Worm (Caenorhabditis elegans): Measurements from ENCODE around the gene T03F6.6.
A peak's percentile ranks its signal among the peaks of the same experiment; 100 is the strongest.

Gene T03F6.6

ce11 chrIII:13377249-13377648 lies 2.8 kb downstream of the T03F6.6 start:
- TF ChIP-seq lin-39 (tag; optimal IDR thresholded peaks at IDR 0.05) (peak; percentile 91), ceh-16 (tag; optimal IDR thresholded peaks at IDR 0.05) (no peak), lin-15B (tag; optimal IDR thresholded peaks at IDR 0.05) (peak; percentile 27), hmg-11 (tag; optimal IDR thresholded peaks at IDR 0.05) (peak; percentile 97), pqm-1 (tag; optimal IDR thresholded peaks at IDR 0.05) (peak; percentile 62), nhr-25 (tag; optimal IDR thresholded peaks at IDR 0.05) (no peak), nfya-1 (tag; optimal IDR thresholded peaks at IDR 0.05; ENCODE audit: insufficient read depth) (peak; percentile 93), pha-4 (tag; optimal IDR thresholded peaks at IDR 0.05) (peak; percentile 55), egl-5 (tag; optimal IDR thresholded peaks at IDR 0.05) (peak; percentile 9), snpc-4 (tag; optimal IDR thresholded peaks at IDR 0.05) (peak; percentile 56), jun-1 (tag; optimal IDR thresholded peaks at IDR 0.05) (peak; percentile 55), skn-1 (tag; optimal IDR thresholded peaks at IDR 0.05) (peak; percentile 76), nhr-43 (tag; optimal IDR thresholded peaks at IDR 0.05; ENCODE audit: poor library complexity, severe bottlenecking) (peak; percentile 7), egl-27 (tag; optimal IDR thresholded peaks at IDR 0.05) (no peak), elt-2 (tag; optimal IDR thresholded peaks at IDR 0.05) (peak; percentile 93)

- TF ChIP-seq ama-1 (optimal IDR thresholded peaks at IDR 0.05) (no peak), ZK546.5 (tag; optimal IDR thresholded peaks at IDR 0.05) (no peak), nhr-23 (tag; optimal IDR thresholded peaks at IDR 0.05) (no peak), jun-1 (tag; optimal IDR thresholded peaks at IDR 0.05) (no peak), nfya-1 (tag; optimal IDR thresholded peaks at IDR 0.05; ENCODE audit: insufficient read depth) (peak; percentile 5)
Measured at ce11 chrIII:13376304-13376760, 3.8 kb downstream of the T03F6.6 start, which contains the start of gene lis-1. Gene lis-1 (minus strand): TSS chrIII:13376710.

ce11 chrIII:13370980-13371379 lies 9.1 kb downstream of the T03F6.6 start, which contains the start of gene T03F6.9:
Gene T03F6.9 (minus strand): TSS chrIII:13371080.
- TF ChIP-seq lin-39 (tag; optimal IDR thresholded peaks at IDR 0.05) (no peak), fkh-10 (GFP tag; optimal IDR thresholded peaks at IDR 0.05) (no peak), nhr-67 (tag; optimal IDR thresholded peaks at IDR 0.05) (no peak), eor-1 (tag; optimal IDR thresholded peaks at IDR 0.05) (no peak), snpc-4 (tag; optimal IDR thresholded peaks at IDR 0.05) (no peak), jun-1 (tag; optimal IDR thresholded peaks at IDR 0.05) (no peak), mdl-1 (tag; optimal IDR thresholded peaks at IDR 0.05) (no peak), ztf-4 (tag; optimal IDR thresholded peaks at IDR 0.05) (no peak), nhr-23 (tag; optimal IDR thresholded peaks at IDR 0.05) (no peak), fos-1 (tag; optimal IDR thresholded peaks at IDR 0.05) (no peak), nhr-237 (tag; optimal IDR thresholded peaks at IDR 0.05) (no peak), aly-2 (tag; optimal IDR thresholded peaks at IDR 0.05) (no peak), nfya-1 (tag; optimal IDR thresholded peaks at IDR 0.05; ENCODE audit: insufficient read depth) (no peak), daf-12 (tag; optimal IDR thresholded peaks at IDR 0.05) (no peak), skn-1 (tag; optimal IDR thresholded peaks at IDR 0.05) (no peak)

- TF ChIP-seq nhr-43 (tag; optimal IDR thresholded peaks at IDR 0.05; ENCODE audit: poor library complexity, severe bottlenecking) (no peak), lin-39 (tag; optimal IDR thresholded peaks at IDR 0.05) (peak; percentile 55), pqm-1 (tag; optimal IDR thresholded peaks at IDR 0.05) (peak; percentile 9), nfya-1 (tag; optimal IDR thresholded peaks at IDR 0.05; ENCODE audit: insufficient read depth) (peak; percentile 86), nhr-25 (tag; optimal IDR thresholded peaks at IDR 0.05) (peak; percentile 26), daf-12 (tag; optimal IDR thresholded peaks at IDR 0.05) (no peak), lin-15B (tag; optimal IDR thresholded peaks at IDR 0.05) (peak; percentile 70), hmg-11 (tag; optimal IDR thresholded peaks at IDR 0.05) (peak; percentile 81), pha-4 (tag; optimal IDR thresholded peaks at IDR 0.05) (peak; percentile 76), jun-1 (tag; optimal IDR thresholded peaks at IDR 0.05) (peak; percentile 32), ceh-9 (tag; optimal IDR thresholded peaks at IDR 0.05) (no peak)
Measured at ce11 chrIII:13359847-13360246, 20.2 kb downstream of the T03F6.6 start.

ce11 chrIII:13359256-13359655 lies 20.8 kb downstream of the T03F6.6 start, which contains the start of gene F53A2.9:
Gene F53A2.9 (minus strand): TSS chrIII:13359356.
- no peak for TF ChIP-seq R02D3.7 (tag; optimal IDR thresholded peaks at IDR 0.05)
- no peak for TF ChIP-seq sea-2 (GFP tag; optimal IDR thresholded peaks at IDR 0.05)
- TF ChIP-seq elt-2 (tag; optimal IDR thresholded peaks at IDR 0.05) = no peak
- no peak for TF ChIP-seq nhr-12 (tag; optimal IDR thresholded peaks at IDR 0.05)
- TF ChIP-seq zag-1 (tag; optimal IDR thresholded peaks at IDR 0.05) = no peak
- no peak for TF ChIP-seq tbx-2 (tag; optimal IDR thresholded peaks at IDR 0.05)
- TF ChIP-seq nhr-25 (tag; optimal IDR thresholded peaks at IDR 0.05) = no peak
- no peak for TF ChIP-seq aly-2 (tag; optimal IDR thresholded peaks at IDR 0.05)
- TF ChIP-seq ztf-4 (tag; optimal IDR thresholded peaks at IDR 0.05) = no peak
- TF ChIP-seq nhr-237 (tag; optimal IDR thresholded peaks at IDR 0.05) = no peak
- no peak for TF ChIP-seq nhr-43 (tag; optimal IDR thresholded peaks at IDR 0.05; ENCODE audit: poor library complexity, severe bottlenecking)
- TF ChIP-seq fos-1 (tag; optimal IDR thresholded peaks at IDR 0.05) = no peak
